Fruit fly (Drosophila melanogaster) whole organism, embryonic: Measurements from ENCODE around the gene Or9a.

ENCODE experiments used
- Ada2b ChIP-seq: fragments of 200-800 bp; sonication (Bioruptor generic); IDR thresholded peaks from 2 replicates; pipeline ENCODE4 v1.3.6; 2022; ENCODE audit warnings: missing biosample characterization, missing genetic modification characterization
- Atf3 ChIP-seq: fragments of 200-800 bp; sonication (Bioruptor generic); optimal IDR thresholded peaks from 3 replicates; lab custom pipeline; 2016; ENCODE audit warnings: missing biosample characterization, missing genetic modification characterization
- CG10462 ChIP-seq: fragments of 200-800 bp; sonication (Bioruptor generic); optimal IDR thresholded peaks from 2 replicates; lab custom pipeline; 2016; ENCODE audit warnings: missing biosample characterization, missing genetic modification characterization
- CG10543 ChIP-seq: fragments of 200-800 bp; sonication (Bioruptor generic); optimal IDR thresholded peaks from 3 replicates; lab custom pipeline; 2017; ENCODE audit warnings: missing biosample characterization, mild to moderate bottlenecking, missing genetic modification characterization, moderate library complexity
- CG12155 ChIP-seq: fragments of 200-800 bp; sonication (Bioruptor generic); optimal IDR thresholded peaks from 3 replicates; lab custom pipeline; 2016; ENCODE audit warnings: missing biosample characterization, missing genetic modification characterization
- CG13624 ChIP-seq: fragments of 200-800 bp; sonication (Bioruptor generic); optimal IDR thresholded peaks from 2 replicates; lab custom pipeline; 2016; ENCODE audit warnings: missing biosample characterization, missing genetic modification characterization
- CG14667 ChIP-seq: fragments of 200-800 bp; sonication (Bioruptor generic); IDR thresholded peaks from 2 replicates; pipeline ENCODE4 v1.3.6; 2022; ENCODE audit warnings: missing biosample characterization, missing genetic modification characterization
- CG15514 ChIP-seq: fragments of 200-800 bp; sonication (Bioruptor generic); optimal IDR thresholded peaks from 3 replicates; lab custom pipeline; 2017; ENCODE audit warnings: missing biosample characterization, missing genetic modification characterization, mild to moderate bottlenecking, moderate library complexity, missing genetic modification reagents
- CG18599 ChIP-seq: fragments of 200-800 bp; sonication (Bioruptor generic); optimal IDR thresholded peaks from 3 replicates; lab custom pipeline; 2017; ENCODE audit warnings: missing biosample characterization, missing genetic modification characterization, mild to moderate bottlenecking, moderate library complexity, missing genetic modification reagents
- CG18619 ChIP-seq: fragments of 200-800 bp; sonication (Bioruptor generic); optimal IDR thresholded peaks from 3 replicates; lab custom pipeline; 2017; ENCODE audit warnings: missing biosample characterization, mild to moderate bottlenecking, missing genetic modification characterization
- CG32532 ChIP-seq: fragments of 200-800 bp; sonication (Bioruptor generic); IDR thresholded peaks from 2 replicates; pipeline ENCODE4 v1.3.6; 2022; ENCODE audit warnings: missing biosample characterization, missing genetic modification characterization
- CG3281 ChIP-seq: fragments of 200-800 bp; sonication (Bioruptor generic); optimal IDR thresholded peaks from 3 replicates; lab custom pipeline; 2017; ENCODE audit warnings: missing biosample characterization, mild to moderate bottlenecking, missing genetic modification characterization
- CG34376 ChIP-seq: fragments of 200-800 bp; sonication (Bioruptor generic); optimal IDR thresholded peaks from 2 replicates; lab custom pipeline; 2018; ENCODE audit warnings: missing biosample characterization, mild to moderate bottlenecking, missing genetic modification characterization
- CG3838 ChIP-seq: fragments of 200-800 bp; sonication (Bioruptor generic); optimal IDR thresholded peaks from 3 replicates; lab custom pipeline; 2016; ENCODE audit warnings: missing biosample characterization, missing genetic modification characterization
- CG4328 ChIP-seq: fragments of 200-800 bp; sonication (Bioruptor generic); optimal IDR thresholded peaks from 3 replicates; lab custom pipeline; 2017; ENCODE audit warnings: missing biosample characterization, missing genetic modification reagents, missing genetic modification characterization
- CG4707 ChIP-seq: fragments of 200-800 bp; sonication (Bioruptor generic); optimal IDR thresholded peaks from 2 replicates; lab custom pipeline; 2018; ENCODE audit warnings: missing biosample characterization, mild to moderate bottlenecking, missing genetic modification characterization, moderate library complexity
- CG7839 ChIP-seq: fragments of 200-800 bp; sonication (Bioruptor generic); optimal IDR thresholded peaks from 3 replicates; lab custom pipeline; 2018; ENCODE audit warnings: missing biosample characterization, mild to moderate bottlenecking, missing genetic modification characterization, moderate library complexity
- CG7987 ChIP-seq: fragments of 200-800 bp; sonication (Bioruptor generic); optimal IDR thresholded peaks from 2 replicates; lab custom pipeline; 2018; ENCODE audit warnings: missing biosample characterization, mild to moderate bottlenecking, missing genetic modification characterization, moderate library complexity
- CG8089 ChIP-seq: fragments of 200-800 bp; sonication (Bioruptor generic); optimal IDR thresholded peaks from 3 replicates; lab custom pipeline; 2016; ENCODE audit warnings: missing biosample characterization, missing genetic modification characterization
- D19B ChIP-seq: fragments of 200-800 bp; sonication (Bioruptor generic); optimal IDR thresholded peaks from 2 replicates; lab custom pipeline; 2017; ENCODE audit warnings: missing biosample characterization, mild to moderate bottlenecking, missing genetic modification characterization
- Dbx ChIP-seq: fragments of 200-800 bp; sonication (Bioruptor generic); IDR thresholded peaks from 3 replicates; pipeline ENCODE4 v1.3.6; 2022; ENCODE audit warnings: missing biosample characterization, missing genetic modification characterization
- Deaf1 ChIP-seq: fragments of 200-800 bp; optimal IDR thresholded peaks from 3 replicates; lab custom pipeline; 2019; ENCODE audit warnings: missing biosample characterization, mild to moderate bottlenecking, missing genetic modification characterization, moderate library complexity
- Fer1 ChIP-seq: fragments of 200-800 bp; sonication (Bioruptor generic); optimal IDR thresholded peaks from 2 replicates; lab custom pipeline; 2017; ENCODE audit warnings: missing biosample characterization, mild to moderate bottlenecking, missing genetic modification characterization
- HLH3B ChIP-seq: fragments of 200-800 bp; sonication (Bioruptor generic); IDR thresholded peaks from 2 replicates; pipeline ENCODE4 v1.3.6; 2022; ENCODE audit warnings: missing biosample characterization, missing genetic modification characterization
- Hey ChIP-seq: fragments of 200-800 bp; sonication (Bioruptor generic); optimal IDR thresholded peaks from 3 replicates; lab custom pipeline; 2018; ENCODE audit warnings: missing biosample characterization, mild to moderate bottlenecking, missing genetic modification characterization
- Mad ChIP-seq: fragments of 200-800 bp; sonication (Bioruptor generic); optimal IDR thresholded peaks from 2 replicates; lab custom pipeline; 2016; ENCODE audit warnings: missing biosample characterization, missing genetic modification characterization
- Med ChIP-seq: fragments of 200-800 bp; sonication (Bioruptor generic); peaks from one replicate; lab custom pipeline; 2016; ENCODE audit warnings: missing biosample characterization, missing genetic modification characterization, mild to moderate bottlenecking, inconsistent platforms, moderate library complexity
- Nf-YC ChIP-seq: fragments of 200-800 bp; optimal IDR thresholded peaks from 3 replicates; lab custom pipeline; 2019; ENCODE audit warnings: missing biosample characterization, mild to moderate bottlenecking, missing genetic modification characterization, moderate library complexity
- Pdp1 ChIP-seq, 2 experiments: fragments of 200-800 bp; sonication (Bioruptor generic); optimal IDR thresholded peaks; 3 replicates each; lab custom pipeline; 2016; ENCODE audit warnings: missing biosample characterization in 2 of 2, missing genetic modification characterization in 2 of 2, mild to moderate bottlenecking in 1 of 2, moderate library complexity in 1 of 2
- Ptx1 ChIP-seq: fragments of 200-800 bp; sonication (Bioruptor generic); IDR thresholded peaks from 2 replicates; pipeline ENCODE4 v1.3.6; 2022; ENCODE audit warnings: missing biosample characterization, missing genetic modification characterization
- Rfx ChIP-seq: fragments of 200-800 bp; sonication (Bioruptor generic); IDR thresholded peaks from 2 replicates; pipeline ENCODE4 v1.3.6; 2022; ENCODE audit warnings: missing biosample characterization, missing genetic modification characterization
- Scr ChIP-seq: fragments of 200-800 bp; sonication (Bioruptor generic); IDR thresholded peaks from 2 replicates; pipeline ENCODE4 v1.3.6; 2022; ENCODE audit warnings: missing biosample characterization, missing genetic modification characterization; ENCODE audit not compliant: partially characterized antibody
- bcd ChIP-seq: fragments of 200-800 bp; sonication (Bioruptor generic); optimal IDR thresholded peaks from 2 replicates; lab custom pipeline; 2017; ENCODE audit warnings: missing biosample characterization, mild to moderate bottlenecking, missing genetic modification characterization
- corto ChIP-seq: fragments of 200-800 bp; sonication (Bioruptor generic); optimal IDR thresholded peaks from 2 replicates; lab custom pipeline; 2016; ENCODE audit warnings: missing biosample characterization, mild to moderate bottlenecking, missing genetic modification characterization, moderate library complexity
- crol ChIP-seq: fragments of 200-800 bp; sonication (Bioruptor generic); IDR thresholded peaks from 2 replicates; pipeline ENCODE4 v1.3.6; 2022; ENCODE audit warnings: missing biosample characterization, missing genetic modification characterization
- cwo ChIP-seq: fragments of 200-800 bp; sonication (Bioruptor generic); optimal IDR thresholded peaks from 3 replicates; lab custom pipeline; 2017; ENCODE audit warnings: missing biosample characterization, missing genetic modification characterization, mild to moderate bottlenecking, moderate library complexity, missing genetic modification reagents
- exex ChIP-seq: fragments of 200-800 bp; sonication (Bioruptor generic); optimal IDR thresholded peaks from 4 replicates; lab custom pipeline; 2018; ENCODE audit warnings: missing biosample characterization, mild to moderate bottlenecking, missing genetic modification characterization, moderate library complexity
- her ChIP-seq: fragments of 200-800 bp; sonication (Bioruptor generic); optimal IDR thresholded peaks from 2 replicates; lab custom pipeline; 2016; ENCODE audit warnings: missing biosample characterization, missing genetic modification characterization
- klu ChIP-seq: fragments of 200-800 bp; sonication (Bioruptor generic); IDR thresholded peaks from 2 replicates; pipeline ENCODE4 v1.3.6; 2022; ENCODE audit warnings: missing biosample characterization, missing genetic modification characterization
- nom ChIP-seq: fragments of 200-800 bp; sonication (Bioruptor generic); optimal IDR thresholded peaks from 2 replicates; lab custom pipeline; 2017; ENCODE audit warnings: missing biosample characterization, missing genetic modification characterization, mild to moderate bottlenecking, moderate library complexity, missing genetic modification reagents
- phol ChIP-seq: fragments of 200-800 bp; sonication (Bioruptor generic); optimal IDR thresholded peaks from 3 replicates; lab custom pipeline; 2018; ENCODE audit warnings: missing biosample characterization, mild to moderate bottlenecking, missing genetic modification characterization, moderate library complexity
- row ChIP-seq: fragments of 200-800 bp; sonication (Bioruptor generic); IDR thresholded peaks from 3 replicates; pipeline ENCODE4 v1.3.6; 2022; ENCODE audit warnings: missing biosample characterization, missing genetic modification characterization
- sug ChIP-seq: fragments of 200-800 bp; optimal IDR thresholded peaks from 2 replicates; lab custom pipeline; 2019; ENCODE audit warnings: missing biosample characterization, mild to moderate bottlenecking, missing genetic modification characterization, moderate library complexity
- tna ChIP-seq: fragments of 200-800 bp; sonication (Bioruptor generic); IDR thresholded peaks from 2 replicates; pipeline ENCODE4 v1.3.6; 2022; ENCODE audit warnings: missing biosample characterization, missing genetic modification characterization; ENCODE audit not compliant: partially characterized antibody
- toy ChIP-seq: fragments of 200-800 bp; sonication (Bioruptor generic); IDR thresholded peaks from 2 replicates; pipeline ENCODE4 v1.3.6; 2022; ENCODE audit warnings: missing biosample characterization, missing genetic modification characterization

Or9a gene

dm6 chrX:10486144-10487030 lies 26.9 kb upstream of the Or9a start (continued):
- TF ChIP-seq Scr (GFP tag; lab: Robert Waterston, UW) (no peak), CG18619 (GFP tag; lab: Kevin White, UChicago) (peak; percentile 38), CG13624 (GFP tag; lab: Kevin White, UChicago) (peak; percentile 53), klu (GFP tag; lab: Robert Waterston, UW) (0 out of 2 replicates have a peak, but pooled peaks have one; percentile 37), CG4707 (GFP tag; lab: Kevin White, UChicago) (no peak), tna (GFP tag; lab: Robert Waterston, UW) (no peak), CG8089 (no peak), CG12155 (peak; percentile 34), CG14667 (GFP tag; lab: Robert Waterston, UW) (0 out of 2 replicates have a peak, but pooled peaks have one; percentile 24), nom (GFP tag; lab: Kevin White, UChicago) (no peak), her (peak; percentile 46), Ptx1 (GFP tag; lab: Robert Waterston, UW) (peak; percentile 58)

dm6 chrX:10484206-10485112 lies 25.0 kb upstream of the Or9a start:
- TF ChIP-seq sug (peak; percentile 58), Atf3 (no peak), bcd (GFP tag; lab: Kevin White, UChicago) (no peak), phol (tag; lab: Kevin White, UChicago) (no peak), CG7987 (GFP tag; lab: Kevin White, UChicago) (no peak), CG3281 (peak; percentile 8), CG7839 (tag; lab: Kevin White, UChicago) (no peak), D19B (GFP tag; lab: Kevin White, UChicago) (peak; percentile 93), CG15514 (GFP tag; lab: Kevin White, UChicago) (no peak), Med (GFP tag; lab: Kevin White, UChicago) (peak; percentile 57), CG10462 (GFP tag; lab: Kevin White, UChicago) (no peak), toy (no peak), CG4328 (GFP tag; lab: Kevin White, UChicago) (no peak), corto (GFP tag; lab: Kevin White, UChicago) (no peak), CG32532 (0 out of 2 replicates have a peak, but pooled peaks have one; percentile 37), Dbx (GFP tag; lab: Robert Waterston, UW) (0 out of 3 replicates have a peak, but pooled peaks have one; percentile 18), CG10543 (GFP tag; lab: Kevin White, UChicago) (peak; percentile 22), Rfx (GFP tag; lab: Robert Waterston, UW) (0 out of 2 replicates have a peak, but pooled peaks have one; percentile 11), Ada2b (GFP tag; lab: Robert Waterston, UW) (no peak), Hey (tag; lab: Kevin White, UChicago) (peak; percentile 51), Pdp1 (GFP tag; optimal IDR thresholded peaks at IDR 0.05; lab: Kevin White, UChicago) (peak in 1 of 2 experiments; percentile 26), CG3838 (GFP tag; lab: Kevin White, UChicago) (no peak), CG18599 (GFP tag; lab: Kevin White, UChicago) (peak; percentile 9), crol (GFP tag; lab: Robert Waterston, UW) (0 out of 2 replicates have a peak, but pooled peaks have one; percentile 17), Fer1 (GFP tag; lab: Kevin White, UChicago) (no peak), Deaf1 (tag; lab: Kevin White, UChicago) (peak; percentile 30), exex (tag; lab: Kevin White, UChicago) (peak; percentile 51), row (GFP tag; lab: Robert Waterston, UW) (peak; percentile 27; the same call in 1 of the 3 replicates), cwo (GFP tag; lab: Kevin White, UChicago) (peak; percentile 33), Nf-YC (tag; lab: Kevin White, UChicago) (no peak), CG34376 (GFP tag; lab: Kevin White, UChicago) (peak; percentile 50), Mad (no peak), HLH3B (GFP tag; lab: Robert Waterston, UW) (no peak)
